Worm (Caenorhabditis elegans): ENCODE results near the gene sft-1.
A peak's percentile ranks its signal among the peaks of the same experiment; 100 is the strongest.

The sft-1 gene

DNA sequence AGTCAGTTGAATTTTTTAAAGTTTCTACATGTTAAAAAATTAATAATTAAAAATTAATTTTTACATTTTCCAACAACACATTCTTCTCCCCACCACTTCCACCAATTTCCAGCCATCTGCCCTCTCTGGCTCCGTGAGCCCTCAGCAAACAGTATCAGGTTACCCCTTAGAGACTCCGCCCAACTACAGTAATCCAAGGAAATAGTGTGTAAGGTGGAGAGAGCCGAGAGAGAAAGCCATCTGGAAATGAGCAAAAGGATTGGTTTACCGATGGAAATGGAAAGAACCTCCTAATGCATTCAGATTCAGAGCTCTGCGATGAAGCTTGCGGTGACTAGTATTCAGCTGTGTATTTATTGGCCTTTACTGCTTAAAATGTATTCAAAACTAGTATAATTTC is 53.8 kb downstream of the sft-1 start:
- TF ChIP-seq lsy-2 (tag; optimal IDR thresholded peaks at IDR 0.05) (peak in 1 of 2 experiments; percentile 18), vab-15 (tag; optimal IDR thresholded peaks at IDR 0.05) (no peak)

Data from whole organism, L1 larva.